Fruit fly (Drosophila melanogaster) whole organism, prepupa: ENCODE measurements around the gene CG33493.

Source experiments
- CG10631 ChIP-seq: fragments of 200-800 bp; sonication (Bioruptor generic); optimal IDR thresholded peaks from 2 replicates; lab custom pipeline; 2016; ENCODE audit warnings: missing biosample characterization, missing genetic modification characterization
- CG10669 ChIP-seq: fragments of 200-800 bp; sonication (Bioruptor generic); optimal IDR thresholded peaks from 3 replicates; lab custom pipeline; 2018; ENCODE audit warnings: missing biosample characterization, mild to moderate bottlenecking, missing genetic modification characterization, moderate library complexity
- CG11294 ChIP-seq: fragments of 200-800 bp; sonication (Bioruptor generic); IDR thresholded peaks from 2 replicates; pipeline ENCODE4 v1.3.6; 2022; ENCODE audit warnings: missing biosample characterization, missing genetic modification characterization
- CG11762 ChIP-seq: fragments of 200-800 bp; sonication (Bioruptor generic); optimal IDR thresholded peaks from 3 replicates; lab custom pipeline; 2016; ENCODE audit warnings: missing biosample characterization, missing genetic modification characterization; ENCODE audit not compliant: insufficient read depth
- CG11902 ChIP-seq: fragments of 200-800 bp; sonication (Bioruptor generic); optimal IDR thresholded peaks from 3 replicates; lab custom pipeline; 2016; ENCODE audit warnings: missing biosample characterization, missing genetic modification characterization
- CG1621 ChIP-seq: fragments of 200-800 bp; sonication (Bioruptor generic); optimal IDR thresholded peaks from 3 replicates; lab custom pipeline; 2018; ENCODE audit warnings: missing biosample characterization, mild to moderate bottlenecking, missing genetic modification characterization
- CG16779 ChIP-seq: fragments of 200-800 bp; sonication (Bioruptor generic); optimal IDR thresholded peaks from 3 replicates; lab custom pipeline; 2017; ENCODE audit warnings: missing biosample characterization, mild to moderate bottlenecking, missing genetic modification characterization
- CG3032 ChIP-seq: fragments of 200-800 bp; optimal IDR thresholded peaks from 2 replicates; lab custom pipeline; 2019; ENCODE audit warnings: missing biosample characterization, mild to moderate bottlenecking, missing genetic modification characterization, moderate library complexity
- CG31627 ChIP-seq: fragments of 200-800 bp; sonication (Bioruptor generic); optimal IDR thresholded peaks from 3 replicates; lab custom pipeline; 2016; ENCODE audit warnings: missing biosample characterization, missing genetic modification characterization
- CG32006 ChIP-seq: fragments of 200-800 bp; sonication (Bioruptor generic); optimal IDR thresholded peaks from 3 replicates; lab custom pipeline; 2017; ENCODE audit warnings: missing biosample characterization, mild to moderate bottlenecking, missing genetic modification characterization
- CG34406 ChIP-seq: fragments of 200-800 bp; sonication (Bioruptor generic); optimal IDR thresholded peaks from 3 replicates; lab custom pipeline; 2016; ENCODE audit warnings: missing biosample characterization, missing genetic modification characterization
- CG3919 ChIP-seq: fragments of 200-800 bp; sonication (Bioruptor generic); optimal IDR thresholded peaks from 3 replicates; lab custom pipeline; 2016; ENCODE audit warnings: missing biosample characterization, missing genetic modification characterization
- CG4318 ChIP-seq: fragments of 200-800 bp; sonication (Bioruptor generic); optimal IDR thresholded peaks from 3 replicates; lab custom pipeline; 2017; ENCODE audit warnings: missing biosample characterization, mild to moderate bottlenecking, missing genetic modification characterization
- CG6163 ChIP-seq: fragments of 200-800 bp; sonication (Bioruptor generic); IDR thresholded peaks from 3 replicates; pipeline ENCODE4 v1.3.6; 2022; ENCODE audit warnings: missing biosample characterization, missing genetic modification characterization
- CG6276 ChIP-seq: fragments of 200-800 bp; sonication (Bioruptor generic); optimal IDR thresholded peaks from 2 replicates; lab custom pipeline; 2017; ENCODE audit warnings: missing biosample characterization, mild to moderate bottlenecking, missing genetic modification characterization
- CG6792 ChIP-seq: fragments of 200-800 bp; sonication (Bioruptor generic); optimal IDR thresholded peaks from 3 replicates; lab custom pipeline; 2016; ENCODE audit warnings: missing biosample characterization, missing genetic modification characterization
- CG6854 ChIP-seq: fragments of 200-800 bp; sonication (Bioruptor generic); optimal IDR thresholded peaks from 2 replicates; lab custom pipeline; 2017; ENCODE audit warnings: missing biosample characterization, mild to moderate bottlenecking, missing genetic modification characterization
- CG7368 ChIP-seq: fragments of 200-800 bp; sonication (Bioruptor generic); optimal IDR thresholded peaks from 3 replicates; lab custom pipeline; 2016; ENCODE audit warnings: missing biosample characterization, missing genetic modification characterization
- CG8119 ChIP-seq: fragments of 200-800 bp; sonication (Bioruptor generic); IDR thresholded peaks from 3 replicates; pipeline ENCODE4 v1.3.6; 2022; ENCODE audit warnings: missing biosample characterization, missing genetic modification characterization
- CG8319 ChIP-seq: fragments of 200-800 bp; sonication (Bioruptor generic); optimal IDR thresholded peaks from 3 replicates; lab custom pipeline; 2016; ENCODE audit warnings: missing biosample characterization, missing genetic modification characterization
- CG8632 ChIP-seq: fragments of 200-800 bp; sonication (Bioruptor generic); optimal IDR thresholded peaks from 3 replicates; lab custom pipeline; 2016; ENCODE audit warnings: missing biosample characterization, missing genetic modification characterization
- CG9139 ChIP-seq: fragments of 200-800 bp; sonication (Bioruptor generic); optimal IDR thresholded peaks from 3 replicates; lab custom pipeline; 2017; ENCODE audit warnings: missing biosample characterization, mild to moderate bottlenecking, missing genetic modification characterization
- Eip75B ChIP-seq: fragments of 200-800 bp; sonication (Bioruptor generic); optimal IDR thresholded peaks from 3 replicates; lab custom pipeline; 2016; ENCODE audit warnings: missing biosample characterization, missing genetic modification characterization
- Ets21C ChIP-seq: fragments of 200-800 bp; sonication (Bioruptor generic); optimal IDR thresholded peaks from 3 replicates; lab custom pipeline; 2016; ENCODE audit warnings: missing biosample characterization, missing genetic modification characterization
- Ets96B ChIP-seq: fragments of 200-800 bp; optimal IDR thresholded peaks from 2 replicates; lab custom pipeline; 2019; ENCODE audit warnings: missing biosample characterization, mild to moderate bottlenecking, missing genetic modification characterization, moderate library complexity
- Gug ChIP-seq: fragments of 200-800 bp; sonication (Bioruptor generic); IDR thresholded peaks from 2 replicates; pipeline ENCODE4 v1.3.6; 2022; ENCODE audit warnings: missing biosample characterization, missing genetic modification characterization
- Hr38 ChIP-seq: sonication (Bioruptor generic); optimal IDR thresholded peaks from 2 replicates; lab custom pipeline; 2016; ENCODE audit warnings: missing biosample characterization, missing genetic modification characterization
- Hr39 ChIP-seq: fragments of 200-800 bp; sonication (Bioruptor generic); optimal IDR thresholded peaks from 2 replicates; lab custom pipeline; 2016; ENCODE audit warnings: missing biosample characterization, missing genetic modification characterization
- Hr4 ChIP-seq: fragments of 200-800 bp; sonication (Bioruptor generic); optimal IDR thresholded peaks from 3 replicates; lab custom pipeline; 2016; ENCODE audit warnings: missing biosample characterization, missing genetic modification characterization
- Lpt ChIP-seq: fragments of 200-800 bp; sonication (Bioruptor generic); optimal IDR thresholded peaks from 3 replicates; lab custom pipeline; 2016; ENCODE audit warnings: missing biosample characterization, missing genetic modification characterization
- OdsH ChIP-seq: fragments of 200-800 bp; sonication (Bioruptor generic); optimal IDR thresholded peaks from 3 replicates; lab custom pipeline; 2016; ENCODE audit warnings: missing biosample characterization, missing genetic modification characterization
- Smox ChIP-seq: fragments of 200-800 bp; sonication (Bioruptor generic); optimal IDR thresholded peaks from 3 replicates; lab custom pipeline; 2016; ENCODE audit warnings: missing biosample characterization, missing genetic modification characterization
- Sox102F ChIP-seq: fragments of 200-800 bp; sonication (Bioruptor generic); optimal IDR thresholded peaks from 2 replicates; lab custom pipeline; 2016; ENCODE audit warnings: missing biosample characterization, mild to moderate bottlenecking, missing genetic modification characterization
- Sox14 ChIP-seq: fragments of 200-800 bp; sonication (Bioruptor generic); optimal IDR thresholded peaks from 3 replicates; lab custom pipeline; 2016; ENCODE audit warnings: missing biosample characterization, missing genetic modification characterization
- Sox15 ChIP-seq: fragments of 200-800 bp; sonication (Bioruptor generic); optimal IDR thresholded peaks from 3 replicates; lab custom pipeline; 2016; ENCODE audit warnings: missing biosample characterization, missing genetic modification characterization
- acj6 ChIP-seq: fragments of 200-800 bp; sonication (Bioruptor generic); optimal IDR thresholded peaks from 3 replicates; lab custom pipeline; 2016; ENCODE audit warnings: missing biosample characterization, missing genetic modification characterization
- cyc ChIP-seq: fragments of 200-800 bp; sonication (Bioruptor generic); optimal IDR thresholded peaks from 3 replicates; lab custom pipeline; 2016; ENCODE audit warnings: missing biosample characterization, missing genetic modification characterization
- dac ChIP-seq: fragments of 200-800 bp; sonication (Bioruptor generic); optimal IDR thresholded peaks from 2 replicates; lab custom pipeline; 2017; ENCODE audit warnings: missing biosample characterization, mild to moderate bottlenecking, missing genetic modification characterization
- dsx ChIP-seq: fragments of 200-800 bp; optimal IDR thresholded peaks from 3 replicates; lab custom pipeline; 2019; ENCODE audit warnings: missing biosample characterization, mild to moderate bottlenecking, missing genetic modification characterization, moderate library complexity; ENCODE audit not compliant: poor library complexity, severe bottlenecking
- esn ChIP-seq: fragments of 200-800 bp; sonication (Bioruptor generic); optimal IDR thresholded peaks from 2 replicates; lab custom pipeline; 2016; ENCODE audit warnings: missing biosample characterization, mild to moderate bottlenecking, missing genetic modification characterization, moderate library complexity
- fd59A ChIP-seq: fragments of 200-800 bp; sonication (Bioruptor generic); optimal IDR thresholded peaks from 2 replicates; lab custom pipeline; 2017; ENCODE audit warnings: missing biosample characterization, mild to moderate bottlenecking, missing genetic modification characterization, missing genetic modification reagents
- fkh ChIP-seq: fragments of 200-800 bp; sonication (Bioruptor generic); optimal IDR thresholded peaks from 3 replicates; lab custom pipeline; 2017; ENCODE audit warnings: missing biosample characterization, mild to moderate bottlenecking, missing genetic modification characterization, moderate library complexity
- lz ChIP-seq: fragments of 200-800 bp; sonication (Bioruptor generic); optimal IDR thresholded peaks from 3 replicates; lab custom pipeline; 2016; ENCODE audit warnings: missing biosample characterization, missing genetic modification characterization
- net ChIP-seq: fragments of 200-800 bp; sonication (Bioruptor generic); optimal IDR thresholded peaks from 3 replicates; lab custom pipeline; 2016; ENCODE audit warnings: missing biosample characterization, missing genetic modification characterization
- pdm3 ChIP-seq: fragments of 200-800 bp; sonication (Bioruptor generic); optimal IDR thresholded peaks from 3 replicates; lab custom pipeline; 2016; ENCODE audit warnings: missing biosample characterization, missing genetic modification characterization
- salr ChIP-seq, 2 experiments: fragments of 200-800 bp; sonication (Bioruptor generic); optimal IDR thresholded peaks; 3 replicates each; lab custom pipeline; 2016 to 2018; ENCODE audit warnings: missing biosample characterization in 2 of 2, missing genetic modification characterization in 2 of 2, mild to moderate bottlenecking in 1 of 2
- ss ChIP-seq, 2 experiments: fragments of 200-800 bp; sonication (Bioruptor generic); optimal IDR thresholded peaks; 2 replicates in 1 of 2; 3 replicates in 1 of 2; lab custom pipeline; 2017 to 2018; ENCODE audit warnings: mild to moderate bottlenecking in 2 of 2, missing biosample characterization in 2 of 2, missing genetic modification characterization in 2 of 2, moderate library complexity in 1 of 2
- svp ChIP-seq: fragments of 200-800 bp; sonication (Bioruptor generic); peaks from one replicate; lab custom pipeline; 2016; ENCODE audit warnings: missing biosample characterization, missing genetic modification characterization
- topi ChIP-seq: fragments of 200-800 bp; sonication (Bioruptor generic); optimal IDR thresholded peaks from 3 replicates; lab custom pipeline; 2016; ENCODE audit warnings: missing biosample characterization, missing genetic modification characterization

CG33493 gene

dm6 chr3L:10711352-10711751, 18.4 kb upstream of the CG33493 start (continued):
- TF ChIP-seq OdsH (peak; percentile 73), dac (no peak), fd59A (peak; percentile 49), CG6792 (GFP tag; lab: Kevin White, UChicago) (peak; percentile 76), esn (GFP tag; lab: Kevin White, UChicago) (peak; percentile 83), acj6 (GFP tag; lab: Kevin White, UChicago) (peak; percentile 78), Lpt (GFP tag; lab: Kevin White, UChicago) (no peak), Hr4 (GFP tag; lab: Kevin White, UChicago) (no peak)

- peak; percentile 53 for TF ChIP-seq Smox
- peak; percentile 19 for TF ChIP-seq Sox14
- peak; percentile 35 for TF ChIP-seq Sox15 (GFP tag; lab: Kevin White, UChicago)
- TF ChIP-seq CG8632, result peak; percentile 50
- TF ChIP-seq CG11294, result peak; percentile 41; the same call in 1 of the 2 replicates
- TF ChIP-seq CG3919 (GFP tag; lab: Kevin White, UChicago), result peak; percentile 65
- TF ChIP-seq CG6854 (GFP tag; lab: Kevin White, UChicago), result no peak
- peak; percentile 23 for TF ChIP-seq CG3032 (tag; lab: Kevin White, UChicago)
- peak; percentile 18 for TF ChIP-seq Ets21C (GFP tag; lab: Kevin White, UChicago)
- TF ChIP-seq pdm3, result peak; percentile 44
- TF ChIP-seq net, result peak; percentile 53
- peak; percentile 72 for TF ChIP-seq OdsH
- peak; percentile 78 for TF ChIP-seq Hr4 (GFP tag; lab: Kevin White, UChicago)
- peak; percentile 78 for TF ChIP-seq svp (GFP tag; lab: Kevin White, UChicago)
- TF ChIP-seq cyc (GFP tag; lab: Kevin White, UChicago), result peak; percentile 70
- TF ChIP-seq CG1621 (tag; lab: Kevin White, UChicago), result no peak
- peak; percentile 67 for TF ChIP-seq esn (GFP tag; lab: Kevin White, UChicago)
- peak in 1 of 2 experiments; percentile 47 for TF ChIP-seq salr (GFP tag; optimal IDR thresholded peaks at IDR 0.05; lab: Kevin White, UChicago)
- peak; percentile 59 for TF ChIP-seq CG6792 (GFP tag; lab: Kevin White, UChicago)
- peak; percentile 29 for TF ChIP-seq CG16779 (tag; lab: Kevin White, UChicago)
- TF ChIP-seq CG8319 (GFP tag; lab: Kevin White, UChicago), result no peak
- TF ChIP-seq CG11902 (GFP tag; lab: Kevin White, UChicago), result peak; percentile 89
- TF ChIP-seq dsx (GFP tag; lab: Kevin White, UChicago), result no peak
- peak; percentile 20 for TF ChIP-seq CG10631
- TF ChIP-seq Sox102F (GFP tag; lab: Kevin White, UChicago), result peak; percentile 42
- TF ChIP-seq dac, result peak; percentile 71
- TF ChIP-seq Eip75B (GFP tag; lab: Kevin White, UChicago), result peak; percentile 26
- TF ChIP-seq Hr38 (GFP tag; lab: Kevin White, UChicago), result no peak
- peak; percentile 39 for TF ChIP-seq Gug
- no peak for TF ChIP-seq fkh
- peak; percentile 79 for TF ChIP-seq CG4318 (GFP tag; lab: Kevin White, UChicago)
- peak; percentile 74 for TF ChIP-seq Lpt (GFP tag; lab: Kevin White, UChicago)
- TF ChIP-seq CG10669 (GFP tag; lab: Kevin White, UChicago), result peak; percentile 19
- TF ChIP-seq topi, result peak; percentile 48
- TF ChIP-seq lz (GFP tag; lab: Kevin White, UChicago), result peak; percentile 53
- TF ChIP-seq CG32006 (GFP tag; lab: Kevin White, UChicago), result peak; percentile 91
- TF ChIP-seq CG31627 (GFP tag; lab: Kevin White, UChicago), result peak; percentile 32
- peak; percentile 63 for TF ChIP-seq acj6 (GFP tag; lab: Kevin White, UChicago)
- TF ChIP-seq CG34406 (GFP tag; lab: Kevin White, UChicago), result peak; percentile 45
- TF ChIP-seq CG8119 (GFP tag; lab: Robert Waterston, UW), result peak; percentile 89
- TF ChIP-seq CG7368 (GFP tag; lab: Kevin White, UChicago), result peak; percentile 31
- TF ChIP-seq ss (GFP tag; optimal IDR thresholded peaks at IDR 0.05; lab: Kevin White, UChicago), result no peak
- TF ChIP-seq CG9139, result no peak
- TF ChIP-seq Hr39 (GFP tag; lab: Kevin White, UChicago), result peak; percentile 46
- peak; percentile 50 for TF ChIP-seq CG11762 (GFP tag; lab: Kevin White, UChicago)
- peak; percentile 47; the same call in 2 of the 3 replicates for TF ChIP-seq CG6163 (GFP tag; lab: Robert Waterston, UW)
- TF ChIP-seq CG6276 (GFP tag; lab: Kevin White, UChicago), result peak; percentile 69
- TF ChIP-seq Ets96B (tag; lab: Kevin White, UChicago), result peak; percentile 12
Measured at dm6 chr3L:10709132-10709531, 16.2 kb upstream of the CG33493 start.
